Worm (Caenorhabditis elegans) whole organism, L1 larva: ENCODE measurements around the gene gtf-2F1.

ENCODE experiments used
- C16A3.4 ChIP-seq: fragments of 150-350 bp; optimal IDR thresholded peaks from 2 replicates; lab custom pipeline; 2014; ENCODE audit warnings: missing biosample characterization, missing genetic modification characterization
- C34B4.2 ChIP-seq: sonication (generic microtip); optimal IDR thresholded peaks from 2 replicates; lab custom pipeline; 2017; ENCODE audit warnings: mild to moderate bottlenecking, missing genetic modification characterization, missing compliant biosample characterization
- F16B12.6 ChIP-seq: fragments of 150-350 bp; optimal IDR thresholded peaks from 2 replicates; lab custom pipeline; 2014; ENCODE audit warnings: missing biosample characterization, missing genetic modification characterization
- aha-1 ChIP-seq: fragments of 150-350 bp; optimal IDR thresholded peaks from 2 replicates; lab custom pipeline; 2014; ENCODE audit warnings: missing biosample characterization, missing genetic modification characterization
- alr-1 ChIP-seq: fragments of 200-800 bp; sonication (Bioruptor generic); optimal IDR thresholded peaks from 2 replicates; lab custom pipeline; 2018; ENCODE audit warnings: borderline replicate concordance, mild to moderate bottlenecking, missing genetic modification characterization, missing compliant biosample characterization
- blmp-1 ChIP-seq: fragments of 150-350 bp; optimal IDR thresholded peaks from 2 replicates; lab custom pipeline; 2014; ENCODE audit warnings: missing biosample characterization, missing genetic modification characterization
- ceh-90 ChIP-seq: sonication (generic microtip); optimal IDR thresholded peaks from 2 replicates; lab custom pipeline; 2016; ENCODE audit warnings: missing genetic modification characterization, missing compliant biosample characterization
- ces-1 ChIP-seq: fragments of 150-350 bp; optimal IDR thresholded peaks from 2 replicates; lab custom pipeline; 2014; ENCODE audit warnings: missing biosample characterization, missing genetic modification reagents, missing genetic modification characterization
- dsc-1 ChIP-seq: sonication (generic microtip); optimal IDR thresholded peaks from 2 replicates; lab custom pipeline; 2016; ENCODE audit warnings: mild to moderate bottlenecking, missing genetic modification characterization, missing compliant biosample characterization
- efl-1 ChIP-seq, 4 experiments: fragments of 150-350 bp; optimal IDR thresholded peaks in 3 of 4; peaks in 1 of 4; 1 replicate in 1 of 4; 2 replicates in 3 of 4; lab custom pipeline; 2014; ENCODE audit warnings: missing biosample characterization in 2 of 4, missing genetic modification characterization in 2 of 4, missing genetic modification reagents in 2 of 4
- elt-2 ChIP-seq: sonication (generic microtip); optimal IDR thresholded peaks from 2 replicates; lab custom pipeline; 2016; ENCODE audit warnings: missing genetic modification characterization, mild to moderate bottlenecking, inconsistent platforms, missing compliant biosample characterization, missing genetic modification reagents
- elt-3 ChIP-seq, 6 experiments: fragments of 150-350 bp in 1 of 6; sonication (generic microtip); optimal IDR thresholded peaks; 2 replicates each; lab custom pipeline; 2017 to 2018; ENCODE audit warnings: missing biosample characterization in 6 of 6, missing genetic modification characterization in 6 of 6, inconsistent platforms in 1 of 6
- fkh-8 ChIP-seq: sonication (generic microtip); optimal IDR thresholded peaks from 2 replicates; lab custom pipeline; 2016; ENCODE audit warnings: mild to moderate bottlenecking, missing genetic modification characterization, missing compliant biosample characterization
- lin-13 ChIP-seq: fragments of 150-350 bp; optimal IDR thresholded peaks from 2 replicates; lab custom pipeline; 2014; ENCODE audit warnings: missing biosample characterization, missing genetic modification reagents, missing genetic modification characterization
- lin-14 ChIP-seq: fragments of 200-800 bp; sonication (Bioruptor generic); optimal IDR thresholded peaks from 2 replicates; lab custom pipeline; 2018; ENCODE audit warnings: mild to moderate bottlenecking, missing genetic modification characterization, moderate library complexity, missing compliant biosample characterization
- lsy-2 ChIP-seq, 2 experiments: fragments of 150-350 bp; optimal IDR thresholded peaks; 2 replicates each; lab custom pipeline; 2014; ENCODE audit warnings: missing biosample characterization in 2 of 2, missing genetic modification characterization in 2 of 2
- mab-9 ChIP-seq: fragments of 200-800 bp; sonication (Bioruptor generic); IDR thresholded peaks from 2 replicates; pipeline ENCODE4 v1.3.6; 2022; ENCODE audit warnings: missing genetic modification reagents, missing genetic modification characterization, missing compliant biosample characterization
- mdl-1 ChIP-seq, 2 experiments: fragments of 150-350 bp; optimal IDR thresholded peaks; 2 replicates each; lab custom pipeline; 2014 to 2017; ENCODE audit warnings: missing biosample characterization in 2 of 2, missing genetic modification characterization in 2 of 2, inconsistent platforms in 1 of 2
- mep-1 ChIP-seq: fragments of 150-350 bp; optimal IDR thresholded peaks from 2 replicates; lab custom pipeline; 2014; ENCODE audit warnings: missing biosample characterization, missing genetic modification characterization
- nhr-20 ChIP-seq: sonication (generic microtip); optimal IDR thresholded peaks from 2 replicates; lab custom pipeline; 2016; ENCODE audit warnings: mild to moderate bottlenecking, missing genetic modification characterization, missing compliant biosample characterization
- nhr-28 ChIP-seq: fragments of 150-350 bp; optimal IDR thresholded peaks from 2 replicates; lab custom pipeline; 2014; ENCODE audit warnings: missing biosample characterization, missing genetic modification characterization
- nhr-77 ChIP-seq: fragments of 150-350 bp; optimal IDR thresholded peaks from 2 replicates; lab custom pipeline; 2014; ENCODE audit warnings: missing biosample characterization, missing genetic modification characterization
- nhr-84 ChIP-seq: sonication (generic microtip); optimal IDR thresholded peaks from 2 replicates; lab custom pipeline; 2017; ENCODE audit warnings: missing biosample characterization, missing genetic modification characterization
- nhr-85 ChIP-seq: sonication (generic microtip); peaks from one replicate; lab custom pipeline; 2016; ENCODE audit warnings: missing genetic modification characterization, inconsistent platforms, missing compliant biosample characterization
- pag-3 ChIP-seq: sonication (generic microtip); optimal IDR thresholded peaks from 2 replicates; lab custom pipeline; 2017; ENCODE audit warnings: missing genetic modification characterization, mild to moderate bottlenecking, missing compliant biosample characterization, antibody characterized with exemption, borderline replicate concordance; ENCODE audit not compliant: insufficient read depth
- pax-3 ChIP-seq: fragments of 200-800 bp; sonication (Bioruptor generic); optimal IDR thresholded peaks from 2 replicates; lab custom pipeline; 2018; ENCODE audit warnings: mild to moderate bottlenecking, missing genetic modification characterization, moderate library complexity, missing compliant biosample characterization
- rnt-1 ChIP-seq: sonication (generic microtip); optimal IDR thresholded peaks from 2 replicates; lab custom pipeline; 2016; ENCODE audit warnings: mild to moderate bottlenecking, missing genetic modification characterization, moderate library complexity, missing compliant biosample characterization
- swsn-7 ChIP-seq: sonication (generic microtip); optimal IDR thresholded peaks from 2 replicates; lab custom pipeline; 2016; ENCODE audit warnings: missing genetic modification characterization, missing compliant biosample characterization
- tbx-2 ChIP-seq: sonication (generic microtip); optimal IDR thresholded peaks from 2 replicates; lab custom pipeline; 2016; ENCODE audit warnings: missing genetic modification characterization, missing compliant biosample characterization
- unc-62 ChIP-seq: fragments of 150-350 bp; optimal IDR thresholded peaks from 2 replicates; lab custom pipeline; 2014; ENCODE audit warnings: missing biosample characterization, missing genetic modification reagents, missing genetic modification characterization
- unc-98 ChIP-seq: fragments of 200-800 bp; sonication (Bioruptor generic); IDR thresholded peaks from 2 replicates; pipeline ENCODE4 v1.3.6; 2022; ENCODE audit warnings: missing genetic modification characterization, missing compliant biosample characterization
- vab-15 ChIP-seq: sonication (generic microtip); optimal IDR thresholded peaks from 2 replicates; lab custom pipeline; 2017; ENCODE audit warnings: missing genotype, mild to moderate bottlenecking, missing genetic modification characterization, missing compliant biosample characterization
- xbp-1 ChIP-seq: sonication (generic microtip); optimal IDR thresholded peaks from 2 replicates; lab custom pipeline; 2016; ENCODE audit warnings: missing genetic modification characterization, missing compliant biosample characterization
- zag-1 ChIP-seq: fragments of 150-350 bp; optimal IDR thresholded peaks from 2 replicates; lab custom pipeline; 2014; ENCODE audit warnings: missing biosample characterization, missing genetic modification characterization
- ztf-4 ChIP-seq: fragments of 150-350 bp; optimal IDR thresholded peaks from 2 replicates; lab custom pipeline; 2014; ENCODE audit warnings: missing biosample characterization, missing genetic modification characterization

The gtf-2F1 gene

DNA sequence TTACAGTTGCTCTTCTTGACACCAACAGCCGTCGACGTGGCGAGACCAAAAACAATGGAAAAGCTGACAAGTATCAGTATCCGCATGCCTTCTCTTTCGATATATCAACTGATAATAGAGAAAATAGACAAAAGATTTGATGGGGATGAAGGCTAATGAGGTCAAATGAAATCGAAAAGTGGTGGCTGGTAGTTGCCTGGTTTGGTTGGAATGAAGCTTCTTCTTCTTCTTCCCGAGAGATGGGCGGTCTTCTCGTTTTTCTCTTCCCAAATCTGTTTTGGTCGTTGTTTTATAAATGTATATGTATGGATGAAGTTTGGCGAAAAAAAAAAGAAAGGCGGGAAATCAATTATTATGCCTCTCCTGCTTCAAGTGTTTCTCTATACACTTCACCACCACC, 19.7 kb upstream of the gtf-2F1 start, which contains the start of gene C01F1.5:
TSS of gene C01F1.5 (minus strand) at position 103 of the 400 bp plus-strand sequence.
- no peak for TF ChIP-seq fkh-8
- TF ChIP-seq blmp-1, result peak; percentile 75
- no peak for TF ChIP-seq C34B4.2 (tag; lab: Kevin White, UChicago)
- TF ChIP-seq C16A3.4 (tag; lab: Kevin White, UChicago), result no peak

ce11 chrII:4284305-4285193, 16.9 kb upstream of the gtf-2F1 start:
- no peak for TF ChIP-seq nhr-77
- TF ChIP-seq unc-62, result no peak
- no peak for TF ChIP-seq nhr-85 (tag; lab: Kevin White, UChicago)
- TF ChIP-seq unc-98 (GFP tag; lab: Robert Waterston, UW), result no peak
- TF ChIP-seq pag-3 (tag; lab: Kevin White, UChicago), result no peak
- no peak for TF ChIP-seq elt-2 (tag; lab: Kevin White, UChicago)
- no peak for TF ChIP-seq tbx-2 (tag; lab: Kevin White, UChicago)
- TF ChIP-seq aha-1 (tag; lab: Kevin White, UChicago), result no peak
- no peak for TF ChIP-seq mdl-1 (tag; optimal IDR thresholded peaks at IDR 0.05; lab: Kevin White, UChicago)

ce11 chrII:4286921-4287320, 14.5 kb upstream of the gtf-2F1 start:
- TF ChIP-seq mab-9 (no peak), efl-1 (optimal IDR thresholded peaks at IDR 0.05; lab: Kevin White, UChicago) (no peak), efl-1 (GFP tag; optimal IDR thresholded peaks at IDR 0.05 in 1 of 2; lab: Kevin White, UChicago) (peak in 1 of 2 experiments; percentile 4), ces-1 (GFP tag; lab: Kevin White, UChicago) (no peak)

DNA sequence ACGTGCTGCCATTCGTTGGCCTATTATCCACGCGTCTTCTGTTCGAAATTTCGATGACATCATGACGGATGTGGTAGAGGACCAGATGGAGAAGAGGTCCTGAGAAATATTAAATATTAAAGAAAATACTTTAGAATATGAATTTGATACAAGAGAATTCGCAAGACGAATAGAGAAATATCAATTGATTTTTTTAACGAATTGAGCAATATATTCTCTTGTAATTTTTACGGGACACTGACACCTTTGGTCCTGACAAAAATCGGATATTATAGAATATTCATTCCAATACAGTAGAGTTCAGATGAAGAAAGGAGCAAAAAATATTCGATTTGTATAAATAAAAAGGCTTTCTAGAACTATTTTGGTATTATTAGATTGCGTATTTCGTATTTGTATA, 13.3 kb upstream of the gtf-2F1 start, which contains the start of gene C01F1.6:
TSS of gene C01F1.6 (minus strand) at position 101 of the 400 bp plus-strand sequence.
- no peak for TF ChIP-seq nhr-20
- no peak for TF ChIP-seq elt-2 (tag; lab: Kevin White, UChicago)
- TF ChIP-seq tbx-2 (tag; lab: Kevin White, UChicago), result no peak
- no peak for TF ChIP-seq lin-13 (GFP tag; lab: Kevin White, UChicago)
- no peak for TF ChIP-seq ceh-90 (tag; lab: Kevin White, UChicago)
- TF ChIP-seq mab-9, result no peak
- no peak for TF ChIP-seq xbp-1 (tag; lab: Kevin White, UChicago)
- no peak for TF ChIP-seq swsn-7

DNA sequence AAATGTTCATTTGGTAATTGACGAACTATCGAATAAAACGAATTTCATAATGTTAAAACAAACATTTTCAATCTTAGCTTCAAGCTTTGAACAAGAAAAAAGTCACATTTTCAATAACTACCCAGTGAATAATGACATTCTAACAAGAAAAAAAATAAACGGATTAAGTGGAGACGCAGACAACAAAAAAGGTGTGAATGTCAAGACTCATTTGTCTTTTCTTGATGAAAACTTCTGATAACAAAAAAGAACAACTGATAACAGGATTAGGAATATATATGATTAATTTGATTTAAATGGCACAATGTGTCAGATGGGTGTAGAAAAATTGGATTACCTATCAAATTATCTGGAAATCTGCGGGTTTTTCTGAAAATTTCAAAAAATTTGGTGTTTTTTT, 12.8 kb upstream of the gtf-2F1 start:
- TF ChIP-seq ces-1 (GFP tag; lab: Kevin White, UChicago) (no peak), unc-98 (GFP tag; lab: Robert Waterston, UW) (no peak), F16B12.6 (tag; lab: Kevin White, UChicago) (no peak), pax-3 (tag; lab: Kevin White, UChicago) (peak; percentile 29), alr-1 (tag; lab: Kevin White, UChicago) (no peak), rnt-1 (tag; lab: Kevin White, UChicago) (no peak), vab-15 (no peak), elt-3 (tag; optimal IDR thresholded peaks at IDR 0.05; lab: Kevin White, UChicago) (peak in 1 of 6 experiments; percentile 32), nhr-20 (no peak), zag-1 (no peak), dsc-1 (tag; lab: Kevin White, UChicago) (peak; percentile 53), nhr-85 (tag; lab: Kevin White, UChicago) (peak; percentile 66), mdl-1 (tag; optimal IDR thresholded peaks at IDR 0.05; lab: Kevin White, UChicago) (no peak), pag-3 (tag; lab: Kevin White, UChicago) (no peak), elt-2 (tag; lab: Kevin White, UChicago) (peak; percentile 52), tbx-2 (tag; lab: Kevin White, UChicago) (no peak), lsy-2 (tag; optimal IDR thresholded peaks at IDR 0.05; lab: Kevin White, UChicago) (peak in 1 of 2 experiments; percentile 1), unc-62 (no peak), ztf-4 (tag; lab: Kevin White, UChicago) (no peak), mep-1 (tag; lab: Kevin White, UChicago) (peak; percentile 2), lin-14 (GFP tag; lab: Kevin White, UChicago) (peak; percentile 28), nhr-84 (tag; lab: Kevin White, UChicago) (no peak), nhr-28 (tag; lab: Kevin White, UChicago) (no peak)
